Worm (Caenorhabditis elegans) whole organism, mixed stage, embryonic: ENCODE data around the gene aat-8.

Experiments used
- nhr-28 ChIP-seq: fragments of 150-350 bp; optimal IDR thresholded peaks from 2 replicates; lab custom pipeline; 2014; ENCODE audit warnings: missing biosample characterization, missing genetic modification characterization
- nhr-76 ChIP-seq: sonication (generic microtip); optimal IDR thresholded peaks from 2 replicates; lab custom pipeline; 2017; ENCODE audit warnings: missing biosample characterization, missing genetic modification characterization
- unc-62 ChIP-seq: fragments of 150-350 bp; optimal IDR thresholded peaks from 2 replicates; lab custom pipeline; 2014; ENCODE audit warnings: missing biosample characterization, missing genetic modification reagents, missing genetic modification characterization

DNA sequence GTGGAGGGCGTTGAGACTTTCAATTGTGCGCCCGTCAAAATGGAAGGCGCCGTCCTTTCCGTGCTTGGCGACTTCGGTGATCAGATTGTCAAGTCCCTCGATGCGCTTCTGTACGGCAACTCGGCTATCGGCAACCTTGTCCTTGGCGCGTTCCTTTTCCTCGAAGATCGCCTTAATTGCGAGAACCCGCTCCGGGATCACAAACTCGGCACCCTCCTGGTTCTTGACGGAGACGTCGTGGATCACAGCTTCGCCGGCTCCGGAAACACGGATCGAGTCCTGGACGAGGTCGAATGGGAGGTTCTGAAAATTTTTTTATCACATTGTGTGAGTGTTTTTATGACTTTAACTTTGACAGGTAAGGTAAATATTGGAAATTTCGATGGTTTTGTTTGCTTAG is 8.4 kb upstream of the aat-8 start:
- no peak for TF ChIP-seq nhr-76 (tag; lab: Kevin White, UChicago)
- TF ChIP-seq unc-62 (GFP tag; lab: Kevin White, UChicago), result no peak
- TF ChIP-seq nhr-28 (tag; lab: Kevin White, UChicago), result no peak
